Worm (Caenorhabditis elegans) whole organism, L1 larva: ENCODE results near the gene ZC373.5.

Experiments used
- C16A3.4 ChIP-seq: fragments of 150-350 bp; optimal IDR thresholded peaks from 2 replicates; lab custom pipeline; 2014; ENCODE audit warnings: missing biosample characterization, missing genetic modification characterization
- aha-1 ChIP-seq: fragments of 150-350 bp; optimal IDR thresholded peaks from 2 replicates; lab custom pipeline; 2014; ENCODE audit warnings: missing biosample characterization, missing genetic modification characterization
- aly-2 ChIP-seq: fragments of 150-350 bp; optimal IDR thresholded peaks from 2 replicates; lab custom pipeline; 2014; ENCODE audit warnings: missing biosample characterization, missing genetic modification characterization
- blmp-1 ChIP-seq: fragments of 150-350 bp; optimal IDR thresholded peaks from 2 replicates; lab custom pipeline; 2014; ENCODE audit warnings: missing biosample characterization, missing genetic modification characterization
- ceh-63 ChIP-seq: fragments of 200-800 bp; sonication (Bioruptor generic); optimal IDR thresholded peaks from 2 replicates; lab custom pipeline; 2018; ENCODE audit warnings: mild to moderate bottlenecking, missing genetic modification characterization, missing compliant biosample characterization
- ceh-8 ChIP-seq: fragments of 200-800 bp; sonication (Bioruptor generic); optimal IDR thresholded peaks from 2 replicates; lab custom pipeline; 2018; ENCODE audit warnings: mild to moderate bottlenecking, missing genetic modification characterization, moderate library complexity, missing compliant biosample characterization
- ceh-88 ChIP-seq: fragments of 200-800 bp; sonication (Bioruptor generic); IDR thresholded peaks from 2 replicates; pipeline ENCODE4 v1.3.6; 2022; ENCODE audit warnings: missing genetic modification characterization, missing compliant biosample characterization
- ces-1 ChIP-seq: fragments of 150-350 bp; optimal IDR thresholded peaks from 2 replicates; lab custom pipeline; 2014; ENCODE audit warnings: missing biosample characterization, missing genetic modification reagents, missing genetic modification characterization
- efl-1 ChIP-seq, 4 experiments: fragments of 150-350 bp; optimal IDR thresholded peaks in 3 of 4; peaks in 1 of 4; 1 replicate in 1 of 4; 2 replicates in 3 of 4; lab custom pipeline; 2014; ENCODE audit warnings: missing biosample characterization in 2 of 4, missing genetic modification characterization in 2 of 4, missing genetic modification reagents in 2 of 4
- efl-3 ChIP-seq: fragments of 200-800 bp; sonication (Bioruptor generic); optimal IDR thresholded peaks from 2 replicates; lab custom pipeline; 2018; ENCODE audit warnings: mild to moderate bottlenecking, missing genetic modification characterization, missing compliant biosample characterization
- egl-27 ChIP-seq, 2 experiments: fragments of 150-350 bp in 1 of 2; sonication (generic microtip); optimal IDR thresholded peaks; 3 replicates each; lab custom pipeline; 2017 to 2018; ENCODE audit warnings: missing biosample characterization in 2 of 2, missing genetic modification characterization in 2 of 2, missing genetic modification reagents in 2 of 2
- elt-2 ChIP-seq: sonication (generic microtip); optimal IDR thresholded peaks from 2 replicates; lab custom pipeline; 2016; ENCODE audit warnings: missing genetic modification characterization, mild to moderate bottlenecking, inconsistent platforms, missing compliant biosample characterization, missing genetic modification reagents
- elt-3 ChIP-seq, 6 experiments: fragments of 150-350 bp in 1 of 6; sonication (generic microtip); optimal IDR thresholded peaks; 2 replicates each; lab custom pipeline; 2017 to 2018; ENCODE audit warnings: missing biosample characterization in 6 of 6, missing genetic modification characterization in 6 of 6, inconsistent platforms in 1 of 6
- ets-5 ChIP-seq: fragments of 200-800 bp; sonication (Bioruptor generic); IDR thresholded peaks from 2 replicates; pipeline ENCODE4 v1.3.6; 2022; ENCODE audit warnings: missing genetic modification characterization, missing compliant biosample characterization
- fkh-10 ChIP-seq: sonication (generic microtip); optimal IDR thresholded peaks from 2 replicates; lab custom pipeline; 2017; ENCODE audit warnings: missing biosample characterization, missing genetic modification reagents, missing genetic modification characterization
- fos-1 ChIP-seq: fragments of 150-350 bp; optimal IDR thresholded peaks from 2 replicates; lab custom pipeline; 2014; ENCODE audit warnings: missing biosample characterization, missing genetic modification characterization
- grh-1 ChIP-seq: fragments of 200-800 bp; sonication (Bioruptor generic); IDR thresholded peaks from 2 replicates; pipeline ENCODE4 v1.3.6; 2022; ENCODE audit warnings: missing genetic modification reagents, missing genetic modification characterization, missing compliant biosample characterization
- hlh-4 ChIP-seq: sonication (generic microtip); optimal IDR thresholded peaks from 2 replicates; lab custom pipeline; 2016; ENCODE audit warnings: mild to moderate bottlenecking, missing genetic modification characterization, missing compliant biosample characterization
- irx-1 ChIP-seq: sonication (generic microtip); optimal IDR thresholded peaks from 2 replicates; lab custom pipeline; 2016; ENCODE audit warnings: missing genetic modification characterization, missing compliant biosample characterization
- jun-1 ChIP-seq: fragments of 150-350 bp; optimal IDR thresholded peaks from 2 replicates; lab custom pipeline; 2014; ENCODE audit warnings: missing biosample characterization, missing genetic modification reagents, missing genetic modification characterization
- lin-13 ChIP-seq: fragments of 150-350 bp; optimal IDR thresholded peaks from 2 replicates; lab custom pipeline; 2014; ENCODE audit warnings: missing biosample characterization, missing genetic modification reagents, missing genetic modification characterization
- lin-14 ChIP-seq: fragments of 200-800 bp; sonication (Bioruptor generic); optimal IDR thresholded peaks from 2 replicates; lab custom pipeline; 2018; ENCODE audit warnings: mild to moderate bottlenecking, missing genetic modification characterization, moderate library complexity, missing compliant biosample characterization
- lin-35 ChIP-seq, 2 experiments: fragments of 150-350 bp; optimal IDR thresholded peaks; 2 replicates each; lab custom pipeline; 2014; ENCODE audit warnings: missing biosample characterization in 2 of 2, missing genetic modification characterization in 2 of 2, missing genetic modification reagents in 2 of 2
- lin-39 ChIP-seq: fragments of 150-350 bp; optimal IDR thresholded peaks from 2 replicates; lab custom pipeline; 2014; ENCODE audit warnings: missing biosample characterization, missing genetic modification reagents, missing genetic modification characterization
- lir-3 ChIP-seq: sonication (generic microtip); optimal IDR thresholded peaks from 2 replicates; lab custom pipeline; 2016; ENCODE audit warnings: mild to moderate bottlenecking, missing genetic modification characterization, moderate library complexity, missing compliant biosample characterization; ENCODE audit not compliant: poor library complexity
- lsy-2 ChIP-seq, 2 experiments: fragments of 150-350 bp; optimal IDR thresholded peaks; 2 replicates each; lab custom pipeline; 2014; ENCODE audit warnings: missing biosample characterization in 2 of 2, missing genetic modification characterization in 2 of 2
- mdl-1 ChIP-seq, 2 experiments: fragments of 150-350 bp; optimal IDR thresholded peaks; 2 replicates each; lab custom pipeline; 2014 to 2017; ENCODE audit warnings: missing biosample characterization in 2 of 2, missing genetic modification characterization in 2 of 2, inconsistent platforms in 1 of 2
- nhr-12 ChIP-seq: sonication (generic microtip); optimal IDR thresholded peaks from 2 replicates; lab custom pipeline; 2017; ENCODE audit warnings: missing biosample characterization, missing genetic modification characterization
- nhr-19 ChIP-seq: fragments of 200-800 bp; sonication (Bioruptor generic); conservative IDR thresholded peaks from 2 replicates; pipeline ENCODE4 v1.3.6; 2022; ENCODE audit warnings: missing genetic modification characterization, missing compliant biosample characterization
- nhr-20 ChIP-seq: sonication (generic microtip); optimal IDR thresholded peaks from 2 replicates; lab custom pipeline; 2016; ENCODE audit warnings: mild to moderate bottlenecking, missing genetic modification characterization, missing compliant biosample characterization
- nhr-237 ChIP-seq: fragments of 150-350 bp; optimal IDR thresholded peaks from 2 replicates; lab custom pipeline; 2014; ENCODE audit warnings: missing biosample characterization, missing genetic modification characterization
- nhr-28 ChIP-seq: fragments of 150-350 bp; optimal IDR thresholded peaks from 2 replicates; lab custom pipeline; 2014; ENCODE audit warnings: missing biosample characterization, missing genetic modification characterization
- nhr-71 ChIP-seq: sonication (generic microtip); optimal IDR thresholded peaks from 2 replicates; lab custom pipeline; 2016; ENCODE audit warnings: mild to moderate bottlenecking, missing genetic modification characterization, moderate library complexity, missing compliant biosample characterization
- nhr-76 ChIP-seq: sonication (generic microtip); optimal IDR thresholded peaks from 2 replicates; lab custom pipeline; 2017; ENCODE audit warnings: missing biosample characterization, missing genetic modification characterization
- nhr-77 ChIP-seq: fragments of 150-350 bp; optimal IDR thresholded peaks from 2 replicates; lab custom pipeline; 2014; ENCODE audit warnings: missing biosample characterization, missing genetic modification characterization
- nhr-85 ChIP-seq: sonication (generic microtip); peaks from one replicate; lab custom pipeline; 2016; ENCODE audit warnings: missing genetic modification characterization, inconsistent platforms, missing compliant biosample characterization
- pqm-1 ChIP-seq: sonication (generic microtip); optimal IDR thresholded peaks from 3 replicates; lab custom pipeline; 2017; ENCODE audit warnings: missing biosample characterization, missing genetic modification characterization
- snu-23 ChIP-seq: sonication (generic microtip); optimal IDR thresholded peaks from 2 replicates; lab custom pipeline; 2016; ENCODE audit warnings: missing genetic modification characterization, missing compliant biosample characterization
- sox-4 ChIP-seq: sonication (generic microtip); optimal IDR thresholded peaks from 2 replicates; lab custom pipeline; 2016; ENCODE audit warnings: missing genetic modification characterization, missing compliant biosample characterization
- sptf-1 ChIP-seq: fragments of 150-350 bp; optimal IDR thresholded peaks from 2 replicates; lab custom pipeline; 2014; ENCODE audit warnings: missing biosample characterization, missing genetic modification characterization
- sup-37 ChIP-seq: fragments of 200-800 bp; sonication (Bioruptor generic); optimal IDR thresholded peaks from 2 replicates; lab custom pipeline; 2018; ENCODE audit warnings: mild to moderate bottlenecking, missing genetic modification characterization, missing compliant biosample characterization
- tlp-1 ChIP-seq: fragments of 150-350 bp; optimal IDR thresholded peaks from 2 replicates; lab custom pipeline; 2014; ENCODE audit warnings: missing biosample characterization, missing genetic modification characterization
- zag-1 ChIP-seq: fragments of 150-350 bp; optimal IDR thresholded peaks from 2 replicates; lab custom pipeline; 2014; ENCODE audit warnings: missing biosample characterization, missing genetic modification characterization
- zip-4 ChIP-seq: fragments of 200-800 bp; sonication (Bioruptor generic); optimal IDR thresholded peaks from 2 replicates; lab custom pipeline; 2018; ENCODE audit warnings: mild to moderate bottlenecking, missing genetic modification characterization, moderate library complexity, missing compliant biosample characterization
- ztf-11 ChIP-seq, 2 experiments: sonication (generic microtip); optimal IDR thresholded peaks; 2 replicates each; lab custom pipeline; 2016 to 2017; ENCODE audit warnings: missing genetic modification characterization in 2 of 2, missing biosample characterization in 1 of 2, missing compliant biosample characterization in 1 of 2
- ztf-4 ChIP-seq: fragments of 150-350 bp; optimal IDR thresholded peaks from 2 replicates; lab custom pipeline; 2014; ENCODE audit warnings: missing biosample characterization, missing genetic modification characterization

The ZC373.5 gene

DNA sequence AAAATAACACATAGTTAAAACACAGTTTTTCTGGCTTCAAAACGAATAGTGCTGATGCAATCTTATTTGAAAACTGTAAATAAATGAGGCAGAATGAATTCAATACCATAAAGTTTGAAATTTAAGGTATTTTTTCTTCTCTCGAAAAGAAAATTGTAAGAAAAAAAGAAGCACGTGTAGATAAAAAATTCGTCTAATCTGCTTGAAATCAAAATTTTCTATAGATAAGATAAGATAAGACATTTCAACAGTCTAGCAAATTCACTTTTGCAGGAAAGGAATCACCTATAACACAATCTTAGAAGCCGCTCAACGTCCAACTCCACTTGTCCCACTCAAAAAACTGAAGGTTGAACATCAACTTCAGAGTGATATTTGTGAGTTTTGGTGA lies 19.8 kb downstream of the ZC373.5 start:
- TF ChIP-seq mdl-1 (tag; optimal IDR thresholded peaks at IDR 0.05; lab: Kevin White, UChicago): no peak
- no peak for TF ChIP-seq nhr-77
- no peak for TF ChIP-seq grh-1 (GFP tag; lab: Robert Waterston, UW)
- TF ChIP-seq nhr-12 (tag; lab: Kevin White, UChicago): no peak
- no peak for TF ChIP-seq lir-3 (tag; lab: Kevin White, UChicago)
- no peak for TF ChIP-seq ztf-11 (tag; optimal IDR thresholded peaks at IDR 0.05; lab: Kevin White, UChicago)
- TF ChIP-seq zag-1: no peak
- no peak for TF ChIP-seq fkh-10 (GFP tag; lab: Kevin White, UChicago)
- no peak for TF ChIP-seq fos-1 (tag; lab: Kevin White, UChicago)
- no peak for TF ChIP-seq egl-27 (tag; optimal IDR thresholded peaks at IDR 0.05; lab: Kevin White, UChicago)
- no peak for TF ChIP-seq aly-2 (tag; lab: Kevin White, UChicago)
- no peak for TF ChIP-seq lsy-2 (tag; optimal IDR thresholded peaks at IDR 0.05; lab: Kevin White, UChicago)
- TF ChIP-seq sup-37: no peak
- TF ChIP-seq hlh-4 (tag; lab: Kevin White, UChicago): no peak
- TF ChIP-seq irx-1: no peak
- TF ChIP-seq nhr-76 (tag; lab: Kevin White, UChicago): no peak
- TF ChIP-seq lin-13 (GFP tag; lab: Kevin White, UChicago): no peak
- TF ChIP-seq zip-4 (GFP tag; lab: Kevin White, UChicago): no peak
- TF ChIP-seq efl-3: no peak
- TF ChIP-seq nhr-19 (GFP tag; lab: Robert Waterston, UW): no peak
- no peak for TF ChIP-seq C16A3.4 (tag; lab: Kevin White, UChicago)
- peak in 3 of 6 experiments; percentile 14 to 34 (median 27) for TF ChIP-seq elt-3 (tag; optimal IDR thresholded peaks at IDR 0.05; lab: Kevin White, UChicago)
- TF ChIP-seq elt-2 (tag; lab: Kevin White, UChicago): peak; percentile 78
- no peak for TF ChIP-seq ets-5 (GFP tag; lab: Robert Waterston, UW)
- TF ChIP-seq efl-1 (optimal IDR thresholded peaks at IDR 0.05; lab: Kevin White, UChicago): no peak
- TF ChIP-seq efl-1 (GFP tag; optimal IDR thresholded peaks at IDR 0.05 in 1 of 2; lab: Kevin White, UChicago): no peak
- TF ChIP-seq blmp-1 (tag; lab: Kevin White, UChicago): peak; percentile 13
- no peak for TF ChIP-seq ztf-4 (tag; lab: Kevin White, UChicago)

DNA sequence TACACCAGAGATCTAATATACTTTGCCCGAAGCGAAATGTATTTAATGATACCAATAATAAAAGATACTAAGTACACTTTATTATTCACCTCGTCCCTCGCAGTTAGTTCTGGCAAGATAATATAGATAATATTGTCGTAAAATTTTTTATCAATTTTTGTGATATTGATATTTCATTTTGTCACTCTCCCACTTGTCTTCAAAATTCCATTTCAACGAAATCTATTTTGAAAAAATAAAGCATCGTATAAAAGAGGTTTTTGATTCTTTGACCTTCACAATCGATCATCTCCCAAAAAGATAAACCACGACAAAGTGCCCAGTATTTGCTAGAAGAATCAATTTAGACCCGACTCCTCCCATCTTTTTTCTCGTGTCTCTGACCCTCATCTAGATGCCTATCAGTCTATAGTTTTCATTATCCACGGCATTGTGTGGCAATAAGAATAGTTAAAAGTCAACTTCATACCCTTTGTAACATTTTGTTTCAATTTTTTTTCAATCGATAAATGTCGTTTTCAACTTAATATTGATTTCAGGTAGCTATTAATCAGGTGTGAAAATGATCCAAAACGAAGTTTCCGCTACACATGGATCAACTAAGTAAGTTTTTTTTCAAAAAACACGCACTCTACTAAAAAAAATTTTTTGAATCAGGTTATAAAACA lies 20.3 kb downstream of the ZC373.5 start, which contains the start of gene cbs-1:
Gene cbs-1, plus strand, starts transcription at position 534 of the 668 bp plus-strand sequence.
- TF ChIP-seq snu-23: peak; percentile 16
- peak; percentile 35 for TF ChIP-seq nhr-71 (tag; lab: Kevin White, UChicago)
- TF ChIP-seq efl-1 (optimal IDR thresholded peaks at IDR 0.05; lab: Kevin White, UChicago): no peak
- TF ChIP-seq efl-1 (GFP tag; optimal IDR thresholded peaks at IDR 0.05 in 1 of 2; lab: Kevin White, UChicago): peak in 1 of 2 experiments; percentile 64
- TF ChIP-seq ets-5 (GFP tag; lab: Robert Waterston, UW): no peak
- peak; percentile 71 for TF ChIP-seq elt-2 (tag; lab: Kevin White, UChicago)
- TF ChIP-seq sup-37: no peak
- TF ChIP-seq lsy-2 (tag; optimal IDR thresholded peaks at IDR 0.05; lab: Kevin White, UChicago): no peak
- TF ChIP-seq nhr-20 (tag; lab: Kevin White, UChicago): peak; percentile 57
- TF ChIP-seq sox-4 (tag; lab: Kevin White, UChicago): no peak
- peak; percentile 46 for TF ChIP-seq lin-14 (GFP tag; lab: Kevin White, UChicago)
- TF ChIP-seq mdl-1 (tag; optimal IDR thresholded peaks at IDR 0.05; lab: Kevin White, UChicago): no peak
- peak; percentile 58 for TF ChIP-seq nhr-85 (tag; lab: Kevin White, UChicago)
- TF ChIP-seq nhr-237 (tag; lab: Kevin White, UChicago): no peak
- peak in 1 of 6 experiments; percentile 2 for TF ChIP-seq elt-3 (tag; optimal IDR thresholded peaks at IDR 0.05; lab: Kevin White, UChicago)
- no peak for TF ChIP-seq nhr-76 (tag; lab: Kevin White, UChicago)

DNA sequence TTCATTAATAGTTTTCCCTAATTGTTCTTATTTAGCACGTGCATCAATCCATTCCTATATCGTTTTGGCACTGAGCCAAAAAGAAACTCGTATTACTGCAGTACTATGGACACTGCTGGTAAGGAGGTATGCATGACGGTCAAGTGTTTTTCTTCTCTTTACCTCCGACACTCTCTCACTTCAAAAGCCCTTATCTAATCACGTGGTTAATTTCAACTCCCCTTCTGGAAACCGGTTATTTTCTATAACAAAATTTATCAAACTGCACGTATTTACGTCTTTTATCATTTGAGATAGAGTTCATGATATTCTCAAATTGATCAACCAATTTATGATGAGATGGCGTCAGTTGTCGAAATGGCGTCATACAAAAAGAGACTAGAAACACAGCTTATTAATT lies 22.6 kb downstream of the ZC373.5 start:
- no peak for TF ChIP-seq nhr-28 (tag; lab: Kevin White, UChicago)
- no peak for TF ChIP-seq ceh-63 (GFP tag; lab: Kevin White, UChicago)
- TF ChIP-seq pqm-1: no peak
- no peak for TF ChIP-seq ces-1 (GFP tag; lab: Kevin White, UChicago)
- TF ChIP-seq tlp-1 (tag; lab: Kevin White, UChicago): no peak
- TF ChIP-seq elt-3 (tag; optimal IDR thresholded peaks at IDR 0.05; lab: Kevin White, UChicago): peak in 4 of 6 experiments; percentile 4 to 87 (median 43)
- no peak for TF ChIP-seq ets-5 (GFP tag; lab: Robert Waterston, UW)
- peak; percentile 12 for TF ChIP-seq ztf-4 (tag; lab: Kevin White, UChicago)
- TF ChIP-seq mdl-1 (tag; optimal IDR thresholded peaks at IDR 0.05; lab: Kevin White, UChicago): peak in 1 of 2 experiments; percentile 70
- TF ChIP-seq lin-39 (tag; lab: Kevin White, UChicago): no peak
- TF ChIP-seq nhr-71 (tag; lab: Kevin White, UChicago): peak; percentile 77
- TF ChIP-seq aha-1 (tag; lab: Kevin White, UChicago): no peak
- no peak for TF ChIP-seq sptf-1 (tag; lab: Kevin White, UChicago)
- TF ChIP-seq blmp-1 (tag; lab: Kevin White, UChicago): peak; percentile 28
- TF ChIP-seq jun-1 (tag; lab: Kevin White, UChicago): no peak
- no peak for TF ChIP-seq ceh-8 (GFP tag; lab: Kevin White, UChicago)
- TF ChIP-seq ceh-88 (GFP tag; lab: Robert Waterston, UW): no peak
- peak in 1 of 2 experiments; percentile 66 for TF ChIP-seq lin-35 (GFP tag; optimal IDR thresholded peaks at IDR 0.05; lab: Kevin White, UChicago)
